Worm (Caenorhabditis elegans) whole organism, L2 larva: ENCODE results near the gene fbxa-211.

ENCODE experiments used
- ceh-82 ChIP-seq: fragments of 150-350 bp; optimal IDR thresholded peaks from 2 replicates; lab custom pipeline; 2014; ENCODE audit warnings: missing biosample characterization, missing genetic modification characterization
- nhr-25 ChIP-seq: fragments of 150-350 bp; sonication (generic microtip); optimal IDR thresholded peaks from 3 replicates; lab custom pipeline; 2014; ENCODE audit warnings: missing biosample characterization, missing genetic modification characterization
- sma-3 ChIP-seq: sonication (generic microtip); optimal IDR thresholded peaks from 2 replicates; lab custom pipeline; 2016; ENCODE audit warnings: missing genetic modification reagents, missing genetic modification characterization, missing compliant biosample characterization
- unc-62 ChIP-seq: fragments of 150-350 bp; optimal IDR thresholded peaks from 2 replicates; lab custom pipeline; 2014; ENCODE audit warnings: missing biosample characterization, missing genetic modification reagents, missing genetic modification characterization

ce11 chrV:18109449-18109848, 17.9 kb upstream of the fbxa-211 start:
- no peak for TF ChIP-seq nhr-25 (tag; lab: Kevin White, UChicago)
- no peak for TF ChIP-seq sma-3
- TF ChIP-seq unc-62 (GFP tag; lab: Kevin White, UChicago) = no peak
- TF ChIP-seq ceh-82 (tag; lab: Kevin White, UChicago) = no peak
